Worm (Caenorhabditis elegans) whole organism, L4 larva: ENCODE data around the gene ckb-2.
A peak's percentile ranks its signal among the peaks of the same experiment; 100 is the strongest.

Experiments used
- F26F4.8 ChIP-seq: fragments of 200-800 bp; sonication (Bioruptor generic); conservative IDR thresholded peaks from 2 replicates; pipeline ENCODE4 v1.3.6; 2022; ENCODE audit warnings: missing genetic modification characterization, missing compliant biosample characterization
- T20F7.1 ChIP-seq: fragments of 200-800 bp; sonication (Bioruptor generic); optimal IDR thresholded peaks from 2 replicates; lab custom pipeline; 2018; ENCODE audit warnings: mild to moderate bottlenecking, missing genetic modification characterization, missing compliant biosample characterization
- Y105C5A.15 ChIP-seq: fragments of 200-800 bp; sonication (Bioruptor generic); IDR thresholded peaks from 2 replicates; pipeline ENCODE4 v1.3.6; 2022; ENCODE audit warnings: missing genetic modification characterization, missing compliant biosample characterization
- Y5F2A.4 ChIP-seq: fragments of 200-800 bp; sonication (Bioruptor generic); optimal IDR thresholded peaks from 2 replicates; lab custom pipeline; 2018; ENCODE audit warnings: mild to moderate bottlenecking, missing genetic modification characterization, missing compliant biosample characterization
- ZK337.2 ChIP-seq: fragments of 200-800 bp; sonication (Bioruptor generic); IDR thresholded peaks from 2 replicates; pipeline ENCODE4 v1.3.6; 2022; ENCODE audit warnings: missing genetic modification reagents, missing genetic modification characterization, missing compliant biosample characterization
- aha-1 ChIP-seq: fragments of 150-350 bp; peaks from one replicate; lab custom pipeline; 2014; ENCODE audit warnings: missing biosample characterization, missing genetic modification characterization
- attf-4 ChIP-seq: sonication (generic microtip); optimal IDR thresholded peaks from 3 replicates; lab custom pipeline; 2017; ENCODE audit warnings: missing biosample characterization, missing genetic modification characterization
- cey-2 ChIP-seq: sonication (generic microtip); optimal IDR thresholded peaks from 3 replicates; lab custom pipeline; 2017; ENCODE audit warnings: missing genetic modification characterization, mild to moderate bottlenecking, missing compliant biosample characterization, antibody characterized with exemption, borderline replicate concordance; ENCODE audit not compliant: insufficient read depth
- daf-12 ChIP-seq: fragments of 150-350 bp; optimal IDR thresholded peaks from 2 replicates; lab custom pipeline; 2014; ENCODE audit warnings: missing biosample characterization, missing genetic modification reagents, missing genetic modification characterization
- dmd-6 ChIP-seq: fragments of 200-800 bp; sonication (Bioruptor generic); IDR thresholded peaks from 2 replicates; pipeline ENCODE4 v1.3.6; 2022; ENCODE audit warnings: missing genetic modification reagents, missing genetic modification characterization, missing compliant biosample characterization
- dpl-1 ChIP-seq: fragments of 150-350 bp; optimal IDR thresholded peaks from 2 replicates; lab custom pipeline; 2014; ENCODE audit warnings: missing biosample characterization, missing genetic modification reagents, missing genetic modification characterization
- dve-1 ChIP-seq: sonication (generic microtip); optimal IDR thresholded peaks from 2 replicates; lab custom pipeline; 2017; ENCODE audit warnings: antibody characterized with exemption, mild to moderate bottlenecking, missing genetic modification characterization, missing compliant biosample characterization; ENCODE audit not compliant: insufficient read depth
- hlh-11 ChIP-seq: fragments of 200-800 bp; sonication (Bioruptor generic); optimal IDR thresholded peaks from 2 replicates; lab custom pipeline; 2018; ENCODE audit warnings: mild to moderate bottlenecking, missing genetic modification characterization, missing compliant biosample characterization
- hlh-30 ChIP-seq: sonication (generic microtip); optimal IDR thresholded peaks from 2 replicates; lab custom pipeline; 2017; ENCODE audit warnings: antibody characterized with exemption, mild to moderate bottlenecking, missing genetic modification characterization, missing compliant biosample characterization; ENCODE audit not compliant: insufficient read depth
- hmg-1.1 ChIP-seq: fragments of 200-800 bp; sonication (Bioruptor generic); IDR thresholded peaks from 2 replicates; pipeline ENCODE4 v1.3.6; 2022; ENCODE audit warnings: missing genetic modification reagents, missing genetic modification characterization, missing compliant biosample characterization
- jun-1 ChIP-seq: fragments of 150-350 bp; optimal IDR thresholded peaks from 2 replicates; lab custom pipeline; 2014; ENCODE audit warnings: missing biosample characterization, missing genetic modification reagents, missing genetic modification characterization
- lin-38 ChIP-seq: fragments of 200-800 bp; sonication (Bioruptor generic); IDR thresholded peaks from 2 replicates; pipeline ENCODE4 v1.3.6; 2022; ENCODE audit warnings: missing genetic modification reagents, missing genetic modification characterization, missing compliant biosample characterization
- lir-3 ChIP-seq: sonication (generic microtip); optimal IDR thresholded peaks from 2 replicates; lab custom pipeline; 2016; ENCODE audit warnings: mild to moderate bottlenecking, missing genetic modification characterization, missing compliant biosample characterization
- lsy-2 ChIP-seq, 2 experiments: fragments of 150-350 bp in 1 of 2; sonication (generic microtip) in 1 of 2; optimal IDR thresholded peaks; 2 replicates each; lab custom pipeline; 2014 to 2017; ENCODE audit warnings: missing biosample characterization in 2 of 2, missing genetic modification characterization in 2 of 2
- madf-9 ChIP-seq: fragments of 200-800 bp; sonication (Bioruptor generic); conservative IDR thresholded peaks from 2 replicates; pipeline ENCODE4 v1.3.6; 2022; ENCODE audit warnings: missing genetic modification reagents, missing genetic modification characterization, missing compliant biosample characterization
- mdl-1 ChIP-seq, 2 experiments: fragments of 150-350 bp in 1 of 2; sonication (generic microtip) in 1 of 2; optimal IDR thresholded peaks; 2 replicates each; lab custom pipeline; 2014 to 2017; ENCODE audit warnings: missing biosample characterization in 2 of 2, missing genetic modification characterization in 2 of 2
- mep-1 ChIP-seq: fragments of 150-350 bp; sonication (generic microtip); optimal IDR thresholded peaks from 3 replicates; lab custom pipeline; 2014; ENCODE audit warnings: missing biosample characterization, missing genetic modification characterization
- mes-2 ChIP-seq: sonication (generic microtip); optimal IDR thresholded peaks from 2 replicates; lab custom pipeline; 2016; ENCODE audit warnings: missing genotype, mild to moderate bottlenecking, missing genetic modification characterization, missing compliant biosample characterization; ENCODE audit not compliant: poor library complexity, severe bottlenecking
- mxl-3 ChIP-seq: fragments of 200-800 bp; sonication (Bioruptor generic); optimal IDR thresholded peaks from 2 replicates; lab custom pipeline; 2018; ENCODE audit warnings: mild to moderate bottlenecking, missing genetic modification characterization, missing compliant biosample characterization
- nhr-28 ChIP-seq: fragments of 150-350 bp; optimal IDR thresholded peaks from 2 replicates; lab custom pipeline; 2014; ENCODE audit warnings: missing biosample characterization, missing genetic modification characterization
- nhr-48 ChIP-seq: sonication (generic microtip); optimal IDR thresholded peaks from 2 replicates; lab custom pipeline; 2016; ENCODE audit warnings: mild to moderate bottlenecking, missing genetic modification characterization, missing compliant biosample characterization
- nhr-6 ChIP-seq: fragments of 150-350 bp; optimal IDR thresholded peaks from 2 replicates; lab custom pipeline; 2014; ENCODE audit warnings: missing biosample characterization, missing genetic modification characterization
- pha-4 ChIP-seq, 2 experiments: fragments of 150-350 bp in 1 of 2; fragments of 200-800 bp in 1 of 2; sonication (Bioruptor generic) in 1 of 2; IDR thresholded peaks in 1 of 2; optimal IDR thresholded peaks in 1 of 2; 2 replicates each; pipeline versions ENCODE4 v1.3.6 to Lab custom; 2014 to 2022; ENCODE audit warnings: missing genetic modification characterization in 2 of 2, missing genetic modification reagents in 2 of 2, missing biosample characterization in 1 of 2, missing compliant biosample characterization in 1 of 2
- saeg-2 ChIP-seq: fragments of 200-800 bp; sonication (Bioruptor generic); IDR thresholded peaks from 2 replicates; pipeline ENCODE4 v1.3.6; 2022; ENCODE audit warnings: missing genetic modification reagents, missing genetic modification characterization, missing compliant biosample characterization
- unc-39 ChIP-seq: sonication (generic microtip); optimal IDR thresholded peaks from 2 replicates; lab custom pipeline; 2017; ENCODE audit warnings: missing biosample characterization, missing genetic modification characterization
- unc-62 ChIP-seq, 3 experiments: fragments of 150-350 bp in 1 of 3; sonication (generic microtip); optimal IDR thresholded peaks in 2 of 3; peaks in 1 of 3; 1 replicate in 1 of 3; 2 replicates in 2 of 3; lab custom pipeline; 2014 to 2017; ENCODE audit warnings: missing biosample characterization in 3 of 3, missing genetic modification characterization in 3 of 3, missing genetic modification reagents in 3 of 3, missing genotype in 1 of 3
- vab-7 ChIP-seq: fragments of 200-800 bp; sonication (Bioruptor generic); IDR thresholded peaks from 2 replicates; pipeline ENCODE4 v1.3.6; 2022; ENCODE audit warnings: missing genetic modification reagents, missing genetic modification characterization, missing compliant biosample characterization

The ckb-2 gene

ce11 chrIII:4328208-4328987, 39.4 kb upstream of the ckb-2 start:
- no peak for TF ChIP-seq madf-9 (GFP tag; lab: Robert Waterston, UW)
- TF ChIP-seq aha-1 (tag; lab: Kevin White, UChicago): peak; percentile 8
- TF ChIP-seq dve-1 (tag; lab: Kevin White, UChicago): no peak
- TF ChIP-seq hlh-30 (tag; lab: Kevin White, UChicago): no peak
- TF ChIP-seq daf-12 (tag; lab: Kevin White, UChicago): no peak
- peak; percentile 65 for TF ChIP-seq nhr-28
- TF ChIP-seq T20F7.1 (GFP tag; lab: Kevin White, UChicago): no peak
- TF ChIP-seq hmg-1.1 (GFP tag; lab: Robert Waterston, UW): no peak
- TF ChIP-seq dmd-6: no peak
- TF ChIP-seq cey-2: no peak
- no peak for TF ChIP-seq unc-39 (tag; lab: Kevin White, UChicago)
- TF ChIP-seq Y5F2A.4 (GFP tag; lab: Kevin White, UChicago): no peak
- no peak for TF ChIP-seq nhr-48
- TF ChIP-seq mxl-3 (GFP tag; lab: Kevin White, UChicago): peak; percentile 42
- TF ChIP-seq unc-62 (GFP tag; optimal IDR thresholded peaks at IDR 0.05 in 1 of 2; lab: Kevin White, UChicago): peak in 1 of 2 experiments; percentile 17
- no peak for TF ChIP-seq unc-62 (tag; optimal IDR thresholded peaks at IDR 0.05; lab: Kevin White, UChicago)
- no peak for TF ChIP-seq F26F4.8 (GFP tag; lab: Robert Waterston, UW)
- peak; percentile 10 for TF ChIP-seq hlh-11 (tag; lab: Kevin White, UChicago)
- no peak for TF ChIP-seq attf-4 (tag; lab: Kevin White, UChicago)
- peak in 1 of 2 experiments; percentile 15 for TF ChIP-seq mdl-1 (tag; optimal IDR thresholded peaks at IDR 0.05; lab: Kevin White, UChicago)
- no peak for TF ChIP-seq lir-3 (tag; lab: Kevin White, UChicago)

- no peak for TF ChIP-seq jun-1 (tag; lab: Kevin White, UChicago)
- no peak for TF ChIP-seq Y105C5A.15 (GFP tag; lab: Robert Waterston, UW)
- no peak for TF ChIP-seq ZK337.2 (GFP tag; lab: Robert Waterston, UW)
- TF ChIP-seq saeg-2 (GFP tag; lab: Robert Waterston, UW): no peak
- no peak for TF ChIP-seq hlh-11 (tag; lab: Kevin White, UChicago)
- no peak for TF ChIP-seq unc-39 (tag; lab: Kevin White, UChicago)
- no peak for TF ChIP-seq dpl-1
- TF ChIP-seq, all 104 proteins: peak for 0
Observed at ce11 chrIII:4330984-4331383, 36.8 kb upstream of the ckb-2 start, which contains the start of gene gly-6. gly-6 (minus strand) TSS chrIII:4331228.

- TF ChIP-seq dpl-1 (peak; percentile 45), nhr-6 (tag; lab: Kevin White, UChicago) (peak; percentile 15), unc-62 (GFP tag; optimal IDR thresholded peaks at IDR 0.05 in 1 of 2; lab: Kevin White, UChicago) (peak in 1 of 2 experiments; percentile 41), unc-62 (tag; optimal IDR thresholded peaks at IDR 0.05; lab: Kevin White, UChicago) (no peak), hlh-11 (tag; lab: Kevin White, UChicago) (peak; percentile 32), vab-7 (no peak), dve-1 (tag; lab: Kevin White, UChicago) (peak; percentile 49), mes-2 (tag; lab: Kevin White, UChicago) (peak; percentile 76), lir-3 (tag; lab: Kevin White, UChicago) (no peak), lin-38 (0 out of 2 replicates have a peak, but pooled peaks have one; percentile 11), nhr-48 (no peak), lsy-2 (tag; optimal IDR thresholded peaks at IDR 0.05; lab: Kevin White, UChicago) (peak in 1 of 2 experiments; percentile 70), mep-1 (tag; lab: Kevin White, UChicago) (peak; percentile 42), pha-4 (GFP tag; IDR thresholded peaks at IDR 0.05; lab: Robert Waterston, UW) (no peak), pha-4 (tag; optimal IDR thresholded peaks at IDR 0.05; lab: Kevin White, UChicago) (peak; percentile 12)
Observed at ce11 chrIII:4332543-4333042, 35.2 kb upstream of the ckb-2 start, which contains the start of gene cdk-12. cdk-12 (plus strand) TSS chrIII:4332992.
